Fruit fly (Drosophila melanogaster): Measurements from ENCODE around the gene mnb.
"Not testable (repeated sequence)": the region's sequence is repeated elsewhere in the genome, so short reads cannot be mapped to it uniquely, and the experiment has no call there.

Gene mnb

DNA sequence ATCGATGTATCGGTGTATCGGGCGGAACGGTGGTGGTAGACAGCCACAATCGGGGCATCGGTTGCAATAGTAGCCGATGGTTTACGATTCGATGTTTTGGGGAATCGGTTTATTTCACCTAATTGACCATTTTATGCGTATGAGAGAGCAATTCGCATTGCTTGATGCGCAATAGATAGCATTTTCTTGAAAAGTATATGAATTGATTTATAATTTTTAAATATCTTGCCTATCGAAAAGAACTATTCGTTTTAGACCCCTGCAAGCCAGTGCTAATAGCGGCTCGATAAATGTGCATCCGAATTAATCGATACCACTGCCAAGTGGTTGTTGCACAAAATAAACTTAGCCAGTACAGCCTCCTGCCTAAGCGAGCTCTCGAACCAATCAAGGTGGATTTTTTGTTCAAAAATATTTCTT is at the start of gene mnb:
mnb (minus strand) TSS at position 15 of the 420 bp plus-strand sequence.
- no peak for TF ChIP-seq h (optimal IDR thresholded peaks at IDR 0.05)
- peak; percentile 62 for TF ChIP-seq psq (optimal IDR thresholded peaks at IDR 0.05)
- TF ChIP-seq insv (optimal IDR thresholded peaks at IDR 0.05), result no peak
- TF ChIP-seq Myc (optimal IDR thresholded peaks at IDR 0.05), result no peak
- TF ChIP-seq Sin3A (optimal IDR thresholded peaks at IDR 0.05), result peak; percentile 62
- no peak for TF ChIP-seq ttk (optimal IDR thresholded peaks at IDR 0.05)

dm6 chrX:17924034-17924433 is 37.0 kb upstream of the mnb start:
- TF ChIP-seq h (optimal IDR thresholded peaks at IDR 0.05), result no peak
- no peak for TF ChIP-seq ttk (optimal IDR thresholded peaks at IDR 0.05)
- TF ChIP-seq Sin3A (optimal IDR thresholded peaks at IDR 0.05), result no peak
- TF ChIP-seq Myc (optimal IDR thresholded peaks at IDR 0.05), result no peak

DNA sequence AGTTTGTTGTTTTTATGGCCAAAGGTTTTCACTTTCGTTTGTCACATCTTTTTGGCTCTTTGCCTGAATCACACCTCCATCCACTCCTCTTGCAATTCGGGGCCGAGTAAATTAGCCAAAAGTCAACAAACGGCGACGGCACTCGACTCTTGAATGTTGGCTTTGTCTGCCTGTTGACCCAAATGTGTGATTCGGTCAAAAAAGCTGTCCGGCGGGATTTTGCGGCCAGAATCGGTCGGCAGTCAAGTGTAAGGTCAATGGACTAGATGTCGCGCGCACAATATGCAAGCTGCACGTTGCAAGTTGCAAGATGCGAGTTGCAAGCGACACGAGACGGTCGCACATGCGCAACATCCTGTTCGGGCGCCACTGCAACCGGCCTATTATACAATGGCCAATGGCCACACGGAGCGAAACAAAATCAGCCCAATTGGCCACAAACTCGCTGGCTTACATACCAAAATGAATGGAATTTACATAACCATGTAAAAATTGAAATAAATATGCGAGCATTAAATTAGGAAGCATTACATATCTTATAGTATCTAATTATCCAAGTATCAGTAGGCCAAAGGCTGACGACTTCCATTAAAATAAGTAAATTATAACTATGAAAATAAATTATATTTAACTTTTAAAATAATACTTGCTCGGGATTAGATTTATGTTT is 30.7 kb upstream of the mnb start:
- TF ChIP-seq Sin3A (optimal IDR thresholded peaks at IDR 0.05) (no peak), psq (optimal IDR thresholded peaks at IDR 0.05) (no peak), ttk (optimal IDR thresholded peaks at IDR 0.05) (no peak), h (optimal IDR thresholded peaks at IDR 0.05) (no peak), insv (optimal IDR thresholded peaks at IDR 0.05) (no peak), Myc (optimal IDR thresholded peaks at IDR 0.05) (no peak)

DNA sequence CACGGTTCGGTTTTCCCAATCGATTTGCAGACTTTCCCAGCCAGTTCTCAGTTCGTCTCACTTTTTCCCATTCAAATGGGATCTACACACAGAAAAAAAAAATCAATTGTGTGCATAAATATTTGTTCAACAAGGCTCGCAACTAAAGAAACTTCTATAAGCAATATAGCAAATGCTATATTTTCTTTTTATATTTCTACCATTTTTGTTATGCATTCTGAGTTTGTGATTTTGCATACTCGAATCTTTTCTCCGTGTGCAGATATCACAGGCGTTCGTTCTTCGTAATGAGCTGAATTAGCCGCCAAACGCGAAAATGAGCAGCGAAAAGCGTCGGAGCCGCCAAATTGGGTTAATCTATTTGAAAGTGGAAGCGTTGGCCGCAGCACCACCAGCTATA is 28.9 kb upstream of the mnb start:
- TF ChIP-seq h (optimal IDR thresholded peaks at IDR 0.05) (no peak), insv (optimal IDR thresholded peaks at IDR 0.05) (no peak), Myc (optimal IDR thresholded peaks at IDR 0.05) (no peak), ttk (optimal IDR thresholded peaks at IDR 0.05) (no peak), Sin3A (optimal IDR thresholded peaks at IDR 0.05) (no peak), psq (optimal IDR thresholded peaks at IDR 0.05) (no peak)

dm6 chrX:17914508-17914907 is 27.5 kb upstream of the mnb start:
- TF ChIP-seq h (optimal IDR thresholded peaks at IDR 0.05) (no peak), insv (optimal IDR thresholded peaks at IDR 0.05) (no peak), psq (optimal IDR thresholded peaks at IDR 0.05) (no peak), Sin3A (optimal IDR thresholded peaks at IDR 0.05) (no peak), Myc (optimal IDR thresholded peaks at IDR 0.05) (no peak), ttk (optimal IDR thresholded peaks at IDR 0.05) (no peak)

- TF ChIP-seq insv (optimal IDR thresholded peaks at IDR 0.05) (no peak), psq (optimal IDR thresholded peaks at IDR 0.05) (no peak), Sin3A (optimal IDR thresholded peaks at IDR 0.05) (no peak), ttk (optimal IDR thresholded peaks at IDR 0.05) (no peak), Myc (optimal IDR thresholded peaks at IDR 0.05) (no peak), h (optimal IDR thresholded peaks at IDR 0.05) (no peak)
Measured at dm6 chrX:17912514-17912913, 25.5 kb upstream of the mnb start.

- TF ChIP-seq Myc (optimal IDR thresholded peaks at IDR 0.05), result no peak
- no peak for TF ChIP-seq insv (optimal IDR thresholded peaks at IDR 0.05)
- no peak for TF ChIP-seq psq (optimal IDR thresholded peaks at IDR 0.05)
- TF ChIP-seq Sin3A (optimal IDR thresholded peaks at IDR 0.05), result no peak
- no peak for TF ChIP-seq h (optimal IDR thresholded peaks at IDR 0.05)
- TF ChIP-seq ttk (optimal IDR thresholded peaks at IDR 0.05), result no peak
Measured at dm6 chrX:17910941-17911703, 24.1 kb upstream of the mnb start, which contains the start of gene CG6847. Gene CG6847 (plus strand): TSS chrX:17911462.

DNA sequence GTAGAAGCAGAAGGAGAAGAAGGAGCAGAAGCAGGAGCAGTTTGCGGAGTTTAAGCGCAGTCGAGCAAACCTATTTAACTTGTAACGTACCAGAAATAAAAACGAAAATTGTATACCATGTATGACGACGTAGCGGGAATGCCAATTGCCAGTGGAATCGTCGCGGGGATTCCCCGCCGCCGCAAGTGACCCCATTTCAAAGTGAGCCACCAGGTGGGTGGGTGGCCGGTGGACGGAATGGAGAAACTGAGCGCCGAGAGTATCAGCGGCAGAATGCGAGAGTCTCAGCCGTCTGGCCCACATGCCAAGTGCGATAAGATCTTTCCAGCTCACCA is 23.6 kb upstream of the mnb start:
- TF ChIP-seq ttk (optimal IDR thresholded peaks at IDR 0.05), result no peak
- no peak for TF ChIP-seq psq (optimal IDR thresholded peaks at IDR 0.05)
- TF ChIP-seq insv (optimal IDR thresholded peaks at IDR 0.05), result no peak
- TF ChIP-seq Myc (optimal IDR thresholded peaks at IDR 0.05), result no peak

DNA sequence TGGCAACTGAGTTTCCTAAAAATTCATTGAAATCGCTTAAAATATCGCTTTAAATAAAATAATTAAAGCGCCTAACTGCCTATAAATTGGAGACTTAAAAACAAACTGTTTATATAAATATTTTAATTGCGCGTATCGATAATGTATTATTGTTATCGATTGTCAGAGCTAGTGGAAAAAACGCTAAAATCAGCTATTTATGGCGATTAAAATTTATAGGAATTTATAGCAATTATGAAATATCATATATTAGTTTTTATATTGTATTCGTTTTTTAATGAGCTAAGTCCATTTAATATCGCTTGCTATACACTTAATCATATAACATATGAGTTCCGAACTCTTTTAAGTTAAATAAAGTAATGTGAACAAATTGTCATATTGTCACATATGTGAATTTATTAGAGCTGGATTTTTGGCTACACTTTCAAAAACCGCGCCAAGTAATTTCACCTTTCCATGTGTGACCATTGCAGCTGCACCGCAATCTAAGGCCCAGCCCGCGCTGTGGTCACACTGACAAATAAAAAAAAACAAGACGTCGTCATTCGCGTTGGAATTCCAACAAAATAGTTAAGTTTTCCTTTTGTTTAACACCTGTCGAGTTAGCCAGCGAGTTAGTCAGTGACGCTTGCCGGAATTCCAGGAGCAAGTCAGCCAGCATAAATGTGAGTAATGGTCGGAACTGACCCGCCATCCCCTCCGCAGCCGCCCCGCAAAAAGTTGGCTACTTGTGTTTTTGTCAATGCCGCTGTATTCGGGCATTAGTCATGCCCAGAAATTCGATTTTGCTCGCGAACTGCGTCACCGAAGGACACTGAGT is 20.4 kb upstream of the mnb start, which contains the start of the genes CG7772 and Vps4:
CG7772 (minus strand) TSS at position 78 of the 823 bp plus-strand sequence.
Vps4 (plus strand) TSS at position 509 of the 823 bp plus-strand sequence.
- TF ChIP-seq psq (optimal IDR thresholded peaks at IDR 0.05), result no peak
- TF ChIP-seq h (optimal IDR thresholded peaks at IDR 0.05), result no peak
- TF ChIP-seq Sin3A (optimal IDR thresholded peaks at IDR 0.05), result no peak
- TF ChIP-seq ttk (optimal IDR thresholded peaks at IDR 0.05), result no peak
- TF ChIP-seq insv (optimal IDR thresholded peaks at IDR 0.05), result no peak
- TF ChIP-seq Myc (optimal IDR thresholded peaks at IDR 0.05), result no peak

- not testable (repeated sequence) for TF ChIP-seq insv, h, Sin3A (optimal IDR thresholded peaks at IDR 0.05)
Measured at dm6 chrX:17899402-17899801, 12.4 kb upstream of the mnb start, which contains the start of gene Gss2. Gene Gss2 (plus strand): TSS chrX:17899702.

DNA sequence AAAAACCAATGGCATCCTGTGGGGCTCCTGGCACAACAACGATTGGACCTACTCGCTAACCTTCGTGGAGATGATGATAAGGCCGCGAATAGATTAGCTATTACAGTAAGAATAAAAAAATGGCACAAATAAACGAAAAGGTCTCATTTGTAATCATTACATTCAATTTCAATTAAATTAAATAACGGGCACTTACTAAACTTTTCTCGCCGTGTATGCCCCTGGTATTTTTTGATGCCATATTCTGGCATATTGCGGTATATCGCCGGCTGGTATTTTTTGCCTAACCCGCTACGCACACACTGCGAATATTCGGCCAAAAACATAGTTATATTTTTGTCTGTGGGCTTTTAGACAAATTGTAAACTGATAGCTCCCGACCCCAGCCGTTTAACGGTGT is 2.2 kb upstream of the mnb start, which contains the start of gene Gss1:
Gss1 (plus strand) TSS at position 301 of the 400 bp plus-strand sequence.
- TF ChIP-seq h, ttk, Myc (optimal IDR thresholded peaks at IDR 0.05): not testable (repeated sequence)

- TF ChIP-seq Myc (optimal IDR thresholded peaks at IDR 0.05) (no peak), ttk (optimal IDR thresholded peaks at IDR 0.05) (no peak), insv (optimal IDR thresholded peaks at IDR 0.05) (no peak), psq (optimal IDR thresholded peaks at IDR 0.05) (no peak), Sin3A (optimal IDR thresholded peaks at IDR 0.05) (no peak), h (optimal IDR thresholded peaks at IDR 0.05) (no peak)
Measured at dm6 chrX:17887877-17888276, 855 bp upstream of the mnb start, which contains the start of gene CG6788. Gene CG6788 (plus strand): TSS chrX:17888177.

All from Kc167 (cell line).